Fruit fly (Drosophila melanogaster): ENCODE data around the gene Shal.

DNA sequence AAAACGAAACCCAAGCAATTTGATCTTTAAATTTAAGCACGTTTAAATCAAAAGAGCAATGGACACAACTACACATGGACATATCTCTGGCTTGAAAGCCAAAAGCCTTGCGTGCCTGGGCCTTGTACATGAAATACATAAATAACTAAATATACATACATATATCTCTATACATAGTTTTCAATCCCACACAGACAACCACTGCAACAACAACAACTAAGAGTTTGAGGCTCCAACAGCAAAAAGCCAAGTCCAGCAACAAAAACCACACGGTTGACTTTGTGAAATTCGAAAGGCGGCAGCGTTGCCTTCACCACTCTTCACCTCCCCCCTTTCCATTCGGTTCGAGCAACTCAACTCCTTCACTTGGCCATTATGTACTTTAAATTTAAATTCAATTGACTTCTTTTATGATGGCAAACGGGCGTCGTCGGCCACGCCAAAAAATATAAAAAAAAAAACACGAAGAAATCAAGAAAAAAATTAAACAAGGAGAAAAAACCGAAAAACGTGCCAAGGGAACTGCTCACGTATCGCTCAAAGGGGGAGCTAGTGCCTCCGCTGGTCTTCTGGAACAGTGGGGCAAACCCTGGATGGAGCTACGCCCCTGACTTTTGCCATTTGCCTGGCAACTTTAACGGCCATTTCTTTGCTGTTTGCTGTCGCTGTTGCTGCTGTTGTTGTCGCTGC is 24.2 kb downstream of the Shal start:
- TF ChIP-seq Clk (GFP tag; optimal IDR thresholded peaks at IDR 0.05) (no peak), Crg-1 (GFP tag; optimal IDR thresholded peaks at IDR 0.05) (no peak), CG12768 (GFP tag; optimal IDR thresholded peaks at IDR 0.05) (no peak), kay (GFP tag; ENCODE audit: borderline replicate concordance) (no peak), ovo (GFP tag; optimal IDR thresholded peaks at IDR 0.05) (no peak), CG11617 (GFP tag; optimal IDR thresholded peaks at IDR 0.05) (no peak), CG5204 (GFP tag; optimal IDR thresholded peaks at IDR 0.05) (no peak)
